Fruit fly (Drosophila melanogaster): ENCODE data around the gene CG43095.

DNA sequence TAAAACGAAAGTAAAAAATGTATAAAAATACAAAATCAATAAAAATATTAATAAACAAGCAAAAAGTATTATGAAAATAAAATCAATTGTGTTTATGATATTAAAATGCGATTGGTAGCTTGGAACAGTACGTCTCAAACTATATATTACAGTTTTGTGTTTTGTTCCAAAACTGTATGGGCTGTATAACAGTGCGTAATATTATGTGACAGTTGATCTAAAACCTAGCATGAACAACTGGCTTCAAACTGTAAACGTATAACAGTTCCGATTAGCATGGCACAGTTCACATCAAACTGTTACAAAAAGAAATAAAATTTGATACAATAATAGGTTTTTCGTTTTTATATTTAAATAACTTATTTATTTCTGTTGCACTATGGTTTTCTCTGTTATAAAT is 22.4 kb upstream of the CG43095 start:
- no peak for TF ChIP-seq pan (optimal IDR thresholded peaks at IDR 0.05)
- TF ChIP-seq psq (optimal IDR thresholded peaks at IDR 0.05), result no peak
- TF ChIP-seq usp (GFP tag; optimal IDR thresholded peaks at IDR 0.05), result no peak
- TF ChIP-seq CG8478 (optimal IDR thresholded peaks at IDR 0.05), result no peak
- TF ChIP-seq EcR (GFP tag; optimal IDR thresholded peaks at IDR 0.05), result no peak
- no peak for TF ChIP-seq Dll (optimal IDR thresholded peaks at IDR 0.05)
